Fruit fly (Drosophila melanogaster) whole organism, embryonic: Measurements from ENCODE around the gene CG4702.
A peak's percentile ranks its signal among the peaks of the same experiment; 100 is the strongest.

Source experiments
- B-H1 ChIP-seq: fragments of 200-800 bp; sonication (Bioruptor generic); IDR thresholded peaks from 3 replicates; pipeline ENCODE4 v1.3.6; 2022; ENCODE audit warnings: missing biosample characterization, missing genetic modification characterization
- Bteb2 ChIP-seq: fragments of 200-800 bp; sonication (Bioruptor generic); optimal IDR thresholded peaks from 2 replicates; lab custom pipeline; 2016; ENCODE audit warnings: missing biosample characterization, missing genetic modification characterization
- CG10209 ChIP-seq: fragments of 200-800 bp; sonication (Bioruptor generic); optimal IDR thresholded peaks from 3 replicates; lab custom pipeline; 2017; ENCODE audit warnings: missing biosample characterization, mild to moderate bottlenecking, missing genetic modification characterization, missing genetic modification reagents
- CG1024 ChIP-seq: fragments of 200-800 bp; sonication (Bioruptor generic); IDR thresholded peaks from 2 replicates; pipeline ENCODE4 v1.3.6; 2022; ENCODE audit warnings: missing biosample characterization, missing genetic modification characterization
- CG10462 ChIP-seq: fragments of 200-800 bp; sonication (Bioruptor generic); optimal IDR thresholded peaks from 2 replicates; lab custom pipeline; 2016; ENCODE audit warnings: missing biosample characterization, missing genetic modification characterization
- CG12155 ChIP-seq: fragments of 200-800 bp; sonication (Bioruptor generic); optimal IDR thresholded peaks from 3 replicates; lab custom pipeline; 2016; ENCODE audit warnings: missing biosample characterization, missing genetic modification characterization
- CG13123 ChIP-seq: fragments of 200-800 bp; sonication (Bioruptor generic); optimal IDR thresholded peaks from 2 replicates; lab custom pipeline; 2016; ENCODE audit warnings: missing biosample characterization, missing genetic modification characterization
- CG13775 ChIP-seq: fragments of 200-800 bp; sonication (Bioruptor generic); optimal IDR thresholded peaks from 3 replicates; lab custom pipeline; 2017; ENCODE audit warnings: missing biosample characterization, mild to moderate bottlenecking, missing genetic modification characterization
- CG13894 ChIP-seq: fragments of 200-800 bp; sonication (Bioruptor generic); optimal IDR thresholded peaks from 3 replicates; lab custom pipeline; 2018; ENCODE audit warnings: missing biosample characterization, mild to moderate bottlenecking, missing genetic modification characterization, moderate library complexity
- CG15514 ChIP-seq: fragments of 200-800 bp; sonication (Bioruptor generic); optimal IDR thresholded peaks from 3 replicates; lab custom pipeline; 2017; ENCODE audit warnings: missing biosample characterization, missing genetic modification characterization, mild to moderate bottlenecking, moderate library complexity, missing genetic modification reagents
- CG17361 ChIP-seq: fragments of 200-800 bp; sonication (Bioruptor generic); IDR thresholded peaks from 3 replicates; pipeline ENCODE4 v1.3.6; 2022; ENCODE audit warnings: missing biosample characterization, missing genetic modification characterization
- CG18011 ChIP-seq: fragments of 200-800 bp; sonication (Bioruptor generic); optimal IDR thresholded peaks from 2 replicates; lab custom pipeline; 2017; ENCODE audit warnings: missing biosample characterization, missing genetic modification characterization, mild to moderate bottlenecking, moderate library complexity, missing genotype
- CG2129 ChIP-seq: fragments of 200-800 bp; sonication (Bioruptor generic); IDR thresholded peaks from 2 replicates; pipeline ENCODE4 v1.3.6; 2022; ENCODE audit warnings: missing biosample characterization, missing genetic modification characterization; ENCODE audit not compliant: partially characterized antibody
- CG2889 ChIP-seq: fragments of 200-800 bp; sonication (Bioruptor generic); IDR thresholded peaks from 3 replicates; pipeline ENCODE4 v1.3.6; 2022; ENCODE audit warnings: missing biosample characterization, missing genetic modification characterization
- CG32772 ChIP-seq: fragments of 200-800 bp; sonication (Bioruptor generic); IDR thresholded peaks from 2 replicates; pipeline ENCODE4 v1.3.6; 2022; ENCODE audit warnings: missing biosample characterization, missing genetic modification characterization
- CG43689 ChIP-seq: fragments of 200-800 bp; sonication (Bioruptor generic); IDR thresholded peaks from 2 replicates; pipeline ENCODE4 v1.3.6; 2022; ENCODE audit warnings: missing biosample characterization, missing genetic modification characterization
- CG6175 ChIP-seq: fragments of 200-800 bp; sonication (Bioruptor generic); IDR thresholded peaks from 3 replicates; pipeline ENCODE4 v1.3.6; 2022; ENCODE audit warnings: missing biosample characterization, missing genetic modification characterization
- CG6689 ChIP-seq: fragments of 200-800 bp; sonication (Bioruptor generic); IDR thresholded peaks from 2 replicates; pipeline ENCODE4 v1.3.6; 2022; ENCODE audit warnings: missing biosample characterization, missing genetic modification characterization
- CG7839 ChIP-seq: fragments of 200-800 bp; sonication (Bioruptor generic); optimal IDR thresholded peaks from 3 replicates; lab custom pipeline; 2018; ENCODE audit warnings: missing biosample characterization, mild to moderate bottlenecking, missing genetic modification characterization, moderate library complexity
- CG9876 ChIP-seq: fragments of 200-800 bp; sonication (Bioruptor generic); optimal IDR thresholded peaks from 2 replicates; lab custom pipeline; 2016; ENCODE audit warnings: missing biosample characterization, missing genetic modification characterization
- CrebB ChIP-seq: fragments of 200-800 bp; sonication (Bioruptor generic); optimal IDR thresholded peaks from 3 replicates; lab custom pipeline; 2018; ENCODE audit warnings: missing biosample characterization, mild to moderate bottlenecking, missing genetic modification characterization
- D19B ChIP-seq: fragments of 200-800 bp; sonication (Bioruptor generic); optimal IDR thresholded peaks from 2 replicates; lab custom pipeline; 2017; ENCODE audit warnings: missing biosample characterization, mild to moderate bottlenecking, missing genetic modification characterization
- Dbx ChIP-seq: fragments of 200-800 bp; sonication (Bioruptor generic); IDR thresholded peaks from 3 replicates; pipeline ENCODE4 v1.3.6; 2022; ENCODE audit warnings: missing biosample characterization, missing genetic modification characterization
- Eip74EF ChIP-seq, 2 experiments: fragments of 200-800 bp in 1 of 2; fragments of >200 bp in 1 of 2; sonication (Bioruptor generic) in 1 of 2; optimal IDR thresholded peaks; 2 replicates each; lab custom pipeline; 2017 to 2019; ENCODE audit warnings: missing biosample characterization in 2 of 2, missing genetic modification characterization in 2 of 2, mild to moderate bottlenecking in 1 of 2, moderate library complexity in 1 of 2
- Fer2 ChIP-seq: fragments of 200-800 bp; sonication (Bioruptor generic); optimal IDR thresholded peaks from 2 replicates; lab custom pipeline; 2018; ENCODE audit warnings: missing biosample characterization, mild to moderate bottlenecking, missing genetic modification characterization, moderate library complexity
- HHEX ChIP-seq: fragments of 200-800 bp; sonication (Bioruptor generic); optimal IDR thresholded peaks from 3 replicates; lab custom pipeline; 2017; ENCODE audit warnings: missing biosample characterization, mild to moderate bottlenecking, missing genetic modification characterization, missing genetic modification reagents
- Hmr ChIP-seq: fragments of 200-800 bp; sonication (Bioruptor generic); optimal IDR thresholded peaks from 3 replicates; lab custom pipeline; 2017; ENCODE audit warnings: mild to moderate bottlenecking, missing biosample characterization, missing genetic modification reagents, missing genetic modification characterization
- Lhr ChIP-seq: fragments of 200-800 bp; sonication (Bioruptor generic); optimal IDR thresholded peaks from 3 replicates; lab custom pipeline; 2017; ENCODE audit warnings: mild to moderate bottlenecking, missing biosample characterization, missing genetic modification reagents, missing genetic modification characterization
- Mrtf ChIP-seq: fragments of 200-800 bp; sonication (Bioruptor generic); IDR thresholded peaks from 3 replicates; pipeline ENCODE4 v1.3.6; 2022; ENCODE audit warnings: missing biosample characterization, missing genetic modification characterization
- Myb ChIP-seq: fragments of 200-800 bp; sonication (Bioruptor generic); optimal IDR thresholded peaks from 2 replicates; lab custom pipeline; 2016; ENCODE audit warnings: missing biosample characterization, missing genetic modification characterization
- Oaz ChIP-seq: fragments of 200-800 bp; sonication (Bioruptor generic); IDR thresholded peaks from 2 replicates; pipeline ENCODE4 v1.3.6; 2022; ENCODE audit warnings: missing biosample characterization, missing genetic modification characterization
- Poxn ChIP-seq: fragments of 200-800 bp; sonication (Bioruptor generic); IDR thresholded peaks from 2 replicates; pipeline ENCODE4 v1.3.6; 2022; ENCODE audit warnings: missing biosample characterization, missing genetic modification characterization
- Sox100B ChIP-seq: fragments of 200-800 bp; sonication (Bioruptor generic); optimal IDR thresholded peaks from 3 replicates; lab custom pipeline; 2018; ENCODE audit warnings: missing biosample characterization, mild to moderate bottlenecking, missing genetic modification characterization
- Ssrp ChIP-seq: fragments of 200-800 bp; sonication (Bioruptor generic); optimal IDR thresholded peaks from 2 replicates; lab custom pipeline; 2018; ENCODE audit warnings: missing biosample characterization, mild to moderate bottlenecking, missing genetic modification characterization, moderate library complexity
- Trl ChIP-seq, 3 experiments: fragments of >200 bp in 2 of 3; fragments of 200-800 bp in 1 of 3; sonication (Bioruptor generic) in 1 of 3; optimal IDR thresholded peaks; 2 replicates in 1 of 3; 3 replicates in 2 of 3; lab custom pipeline; 2016 to 2017; ENCODE audit warnings: missing biosample characterization in 1 of 3, missing genetic modification characterization in 1 of 3
- YL-1 ChIP-seq: fragments of 200-800 bp; sonication (Bioruptor generic); optimal IDR thresholded peaks from 3 replicates; lab custom pipeline; 2017; ENCODE audit warnings: missing biosample characterization, mild to moderate bottlenecking, missing genetic modification characterization
- ewg ChIP-seq: fragments of 200-800 bp; sonication (Bioruptor generic); optimal IDR thresholded peaks from 3 replicates; lab custom pipeline; 2017; ENCODE audit warnings: mild to moderate bottlenecking, missing biosample characterization, missing genetic modification reagents, missing genetic modification characterization
- fd64A ChIP-seq: fragments of 200-800 bp; sonication (Bioruptor generic); optimal IDR thresholded peaks from 3 replicates; lab custom pipeline; 2018; ENCODE audit warnings: missing biosample characterization, mild to moderate bottlenecking, missing genetic modification characterization
- grn ChIP-seq: fragments of 200-800 bp; sonication (Bioruptor generic); optimal IDR thresholded peaks from 3 replicates; lab custom pipeline; 2017; ENCODE audit warnings: missing biosample characterization, missing genetic modification characterization
- gsb ChIP-seq: fragments of 200-800 bp; sonication (Bioruptor generic); IDR thresholded peaks from 2 replicates; pipeline ENCODE4 v1.3.6; 2022; ENCODE audit warnings: missing biosample characterization, missing genetic modification characterization
- lmd ChIP-seq: fragments of 200-800 bp; sonication (Bioruptor generic); IDR thresholded peaks from 2 replicates; pipeline ENCODE4 v1.3.6; 2022; ENCODE audit warnings: missing biosample characterization, missing genetic modification characterization
- mld ChIP-seq: fragments of 200-800 bp; sonication (Bioruptor generic); IDR thresholded peaks from 3 replicates; pipeline ENCODE4 v1.3.6; 2022; ENCODE audit warnings: missing biosample characterization, missing genetic modification characterization; ENCODE audit not compliant: partially characterized antibody
- psq ChIP-seq: fragments of 200-800 bp; sonication (Bioruptor generic); optimal IDR thresholded peaks from 2 replicates; lab custom pipeline; 2017; ENCODE audit warnings: missing biosample characterization, missing genetic modification characterization
- schlank ChIP-seq: fragments of 200-800 bp; sonication (Bioruptor generic); optimal IDR thresholded peaks from 2 replicates; lab custom pipeline; 2018; ENCODE audit warnings: missing biosample characterization, mild to moderate bottlenecking, missing genetic modification characterization
- scrt ChIP-seq: fragments of 200-800 bp; sonication (Bioruptor generic); optimal IDR thresholded peaks from 2 replicates; lab custom pipeline; 2018; ENCODE audit warnings: missing biosample characterization, mild to moderate bottlenecking, missing genetic modification characterization, moderate library complexity
- sd ChIP-seq: fragments of 200-800 bp; sonication (Bioruptor generic); optimal IDR thresholded peaks from 3 replicates; lab custom pipeline; 2018; ENCODE audit warnings: missing biosample characterization, mild to moderate bottlenecking, missing genetic modification characterization, moderate library complexity
- seq ChIP-seq: fragments of 200-800 bp; sonication (Bioruptor generic); IDR thresholded peaks from 2 replicates; pipeline ENCODE4 v1.3.6; 2022; ENCODE audit warnings: missing biosample characterization, missing genetic modification characterization
- slp2 ChIP-seq: fragments of 200-800 bp; sonication (Bioruptor generic); optimal IDR thresholded peaks from 2 replicates; lab custom pipeline; 2016; ENCODE audit warnings: missing biosample characterization, missing genetic modification characterization
- tgo ChIP-seq: fragments of 200-800 bp; sonication (Bioruptor generic); IDR thresholded peaks from 3 replicates; pipeline ENCODE4 v1.3.6; 2022; ENCODE audit warnings: missing biosample characterization, missing genetic modification characterization
- zfh1 ChIP-seq: fragments of 200-800 bp; sonication (Bioruptor generic); IDR thresholded peaks from 3 replicates; pipeline ENCODE4 v1.3.6; 2022; ENCODE audit warnings: missing biosample characterization, missing genetic modification characterization

Gene CG4702

dm6 chr3R:12078961-12079360 lies 49.0 kb downstream of the CG4702 start (continued):
- TF ChIP-seq CG6689 (GFP tag; lab: Robert Waterston, UW) (peak; percentile 83), CrebB (tag; lab: Kevin White, UChicago) (peak; percentile 65), CG15514 (GFP tag; lab: Kevin White, UChicago) (peak; percentile 77), CG7839 (tag; lab: Kevin White, UChicago) (peak; percentile 86), Mrtf (GFP tag; lab: Robert Waterston, UW) (peak; percentile 77; the same call in 2 of the 3 replicates), Sox100B (GFP tag; lab: Kevin White, UChicago) (peak; percentile 66), CG13123 (GFP tag; lab: Kevin White, UChicago) (no peak), sd (peak; percentile 39), schlank (tag; lab: Kevin White, UChicago) (peak; percentile 39), CG32772 (GFP tag; lab: Robert Waterston, UW) (peak; percentile 82), scrt (GFP tag; lab: Kevin White, UChicago) (peak; percentile 69), grn (no peak), Bteb2 (GFP tag; lab: Kevin White, UChicago) (no peak), CG18011 (GFP tag; lab: Kevin White, UChicago) (peak; percentile 24), lmd (GFP tag; lab: Robert Waterston, UW) (peak; percentile 82), YL-1 (GFP tag; lab: Kevin White, UChicago) (no peak), seq (GFP tag; lab: Robert Waterston, UW) (peak; percentile 73), CG2889 (peak; percentile 55; the same call in 2 of the 3 replicates), CG13894 (peak; percentile 82), Dbx (peak; percentile 83), CG6175 (GFP tag; lab: Robert Waterston, UW) (peak; percentile 65; the same call in 2 of the 3 replicates), gsb (GFP tag; lab: Robert Waterston, UW) (peak; percentile 57), Myb (no peak), fd64A (GFP tag; lab: Kevin White, UChicago) (peak; percentile 1), CG17361 (GFP tag; lab: Robert Waterston, UW) (no peak; the same call in 2 of the 3 replicates), CG10209 (peak; percentile 65), CG1024 (peak; percentile 68), HHEX (GFP tag; lab: Kevin White, UChicago) (peak; percentile 79), slp2 (GFP tag; lab: Kevin White, UChicago) (no peak), CG9876 (GFP tag; lab: Kevin White, UChicago) (no peak), Trl (optimal IDR thresholded peaks at IDR 0.05; lab: Kevin White, UChicago) (peak; percentile 18 to 56), Trl (GFP tag; optimal IDR thresholded peaks at IDR 0.05; lab: Kevin White, UChicago) (no peak), CG2129 (GFP tag; lab: Robert Waterston, UW) (no peak), CG12155 (GFP tag; lab: Kevin White, UChicago) (peak; percentile 40), Lhr (GFP tag; lab: Kevin White, UChicago) (no peak), Poxn (peak; percentile 27; the same call in 1 of the 2 replicates), mld (no peak), CG43689 (peak; percentile 59; the same call in 1 of the 2 replicates), zfh1 (peak; percentile 72), Fer2 (tag; lab: Kevin White, UChicago) (peak; percentile 61), tgo (GFP tag; lab: Robert Waterston, UW) (peak; percentile 86), Hmr (GFP tag; lab: Kevin White, UChicago) (peak; percentile 86), CG13775 (GFP tag; lab: Kevin White, UChicago) (peak; percentile 48), ewg (peak; percentile 55), Ssrp (no peak), Oaz (GFP tag; lab: Robert Waterston, UW) (peak; percentile 80), psq (peak; percentile 41), CG10462 (GFP tag; lab: Kevin White, UChicago) (no peak), B-H1 (GFP tag; lab: Robert Waterston, UW) (peak; percentile 77; the same call in 2 of the 3 replicates), D19B (peak; percentile 40), Eip74EF (GFP tag; optimal IDR thresholded peaks at IDR 0.05; lab: Kevin White, UChicago) (no peak)
